Worm (Caenorhabditis elegans) whole organism, L3 larva: ENCODE results near the gene vha-14.

Experiments used
- R02D3.7 ChIP-seq: fragments of 150-350 bp; optimal IDR thresholded peaks from 2 replicates; lab custom pipeline; 2014; ENCODE audit warnings: missing biosample characterization, missing genetic modification characterization
- aly-2 ChIP-seq: fragments of 150-350 bp; optimal IDR thresholded peaks from 2 replicates; lab custom pipeline; 2014; ENCODE audit warnings: missing biosample characterization, missing genetic modification characterization
- ama-1 ChIP-seq: fragments of 150-350 bp; optimal IDR thresholded peaks from 2 replicates; lab custom pipeline; 2018
- ceh-16 ChIP-seq: sonication (generic microtip); optimal IDR thresholded peaks from 2 replicates; lab custom pipeline; 2017; ENCODE audit warnings: missing biosample characterization, missing genetic modification characterization
- ceh-28 ChIP-seq: fragments of 150-350 bp; optimal IDR thresholded peaks from 2 replicates; lab custom pipeline; 2014; ENCODE audit warnings: missing biosample characterization, missing genetic modification reagents, missing genetic modification characterization
- ceh-82 ChIP-seq: fragments of 150-350 bp; optimal IDR thresholded peaks from 2 replicates; lab custom pipeline; 2014; ENCODE audit warnings: missing biosample characterization, missing genetic modification characterization
- daf-12 ChIP-seq: fragments of 150-350 bp; optimal IDR thresholded peaks from 2 replicates; lab custom pipeline; 2014; ENCODE audit warnings: missing biosample characterization, missing genetic modification reagents, missing genetic modification characterization
- egl-5 ChIP-seq: fragments of 150-350 bp; optimal IDR thresholded peaks from 2 replicates; lab custom pipeline; 2017; ENCODE audit warnings: missing biosample characterization, missing genetic modification reagents, missing genetic modification characterization, inconsistent platforms
- elt-2 ChIP-seq: sonication (generic microtip); optimal IDR thresholded peaks from 2 replicates; lab custom pipeline; 2016; ENCODE audit warnings: missing genetic modification reagents, mild to moderate bottlenecking, missing genetic modification characterization, missing compliant biosample characterization
- eor-1 ChIP-seq, 2 experiments: fragments of 150-350 bp; optimal IDR thresholded peaks; 2 replicates each; lab custom pipeline; 2014 to 2018; ENCODE audit warnings: missing biosample characterization in 2 of 2, missing genetic modification characterization in 2 of 2
- fkh-10 ChIP-seq: sonication (generic microtip); optimal IDR thresholded peaks from 2 replicates; lab custom pipeline; 2017; ENCODE audit warnings: missing biosample characterization, missing genetic modification reagents, missing genetic modification characterization
- fkh-2 ChIP-seq: fragments of 150-350 bp; optimal IDR thresholded peaks from 2 replicates; lab custom pipeline; 2014; ENCODE audit warnings: missing biosample characterization, missing genetic modification reagents, missing genetic modification characterization
- fos-1 ChIP-seq: fragments of 150-350 bp; optimal IDR thresholded peaks from 2 replicates; lab custom pipeline; 2014; ENCODE audit warnings: missing biosample characterization, missing genetic modification characterization
- hmg-11 ChIP-seq: sonication (generic microtip); optimal IDR thresholded peaks from 2 replicates; lab custom pipeline; 2016; ENCODE audit warnings: missing genetic modification characterization, missing compliant biosample characterization
- jun-1 ChIP-seq: fragments of 150-350 bp; optimal IDR thresholded peaks from 2 replicates; lab custom pipeline; 2014; ENCODE audit warnings: missing biosample characterization, missing genetic modification reagents, missing genetic modification characterization
- lin-15B ChIP-seq: fragments of 150-350 bp; optimal IDR thresholded peaks from 2 replicates; lab custom pipeline; 2014; ENCODE audit warnings: missing biosample characterization, missing genetic modification characterization
- lin-39 ChIP-seq: fragments of 150-350 bp; optimal IDR thresholded peaks from 2 replicates; lab custom pipeline; 2018; ENCODE audit warnings: missing biosample characterization, missing genetic modification reagents, missing genetic modification characterization
- mml-1 ChIP-seq: fragments of 150-350 bp; sonication (generic microtip); optimal IDR thresholded peaks from 3 replicates; lab custom pipeline; 2014; ENCODE audit warnings: missing biosample characterization, missing genetic modification characterization
- nfya-1 ChIP-seq: sonication (generic microtip); optimal IDR thresholded peaks from 2 replicates; lab custom pipeline; 2017; ENCODE audit warnings: missing genetic modification characterization, mild to moderate bottlenecking, missing compliant biosample characterization, antibody characterized with exemption, moderate library complexity; ENCODE audit not compliant: insufficient read depth
- nhr-11 ChIP-seq: fragments of 150-350 bp; optimal IDR thresholded peaks from 2 replicates; lab custom pipeline; 2014; ENCODE audit warnings: missing biosample characterization, missing genetic modification characterization
- nhr-12 ChIP-seq: fragments of 150-350 bp; optimal IDR thresholded peaks from 2 replicates; lab custom pipeline; 2014; ENCODE audit warnings: missing biosample characterization, missing genetic modification characterization
- nhr-237 ChIP-seq: fragments of 150-350 bp; optimal IDR thresholded peaks from 2 replicates; lab custom pipeline; 2014; ENCODE audit warnings: missing biosample characterization, missing genetic modification characterization
- nhr-25 ChIP-seq: sonication (generic microtip); optimal IDR thresholded peaks from 2 replicates; lab custom pipeline; 2017; ENCODE audit warnings: missing biosample characterization, missing genetic modification characterization
- nhr-28 ChIP-seq: fragments of 150-350 bp; optimal IDR thresholded peaks from 2 replicates; lab custom pipeline; 2014; ENCODE audit warnings: missing biosample characterization, missing genetic modification characterization
- nhr-67 ChIP-seq: fragments of 150-350 bp; optimal IDR thresholded peaks from 2 replicates; lab custom pipeline; 2014; ENCODE audit warnings: missing biosample characterization, missing genetic modification characterization
- pha-4 ChIP-seq: fragments of 150-350 bp; optimal IDR thresholded peaks from 2 replicates; lab custom pipeline; 2014; ENCODE audit warnings: missing biosample characterization, missing genetic modification reagents, missing genetic modification characterization
- pqm-1 ChIP-seq: fragments of 150-350 bp; optimal IDR thresholded peaks from 2 replicates; lab custom pipeline; 2017; ENCODE audit warnings: missing biosample characterization, missing genetic modification characterization, inconsistent platforms
- sea-2 ChIP-seq: fragments of 150-350 bp; sonication (generic microtip); optimal IDR thresholded peaks from 4 replicates; lab custom pipeline; 2014; ENCODE audit warnings: missing biosample characterization, missing genetic modification reagents, missing genetic modification characterization
- skn-1 ChIP-seq: fragments of 150-350 bp; optimal IDR thresholded peaks from 2 replicates; lab custom pipeline; 2014; ENCODE audit warnings: missing biosample characterization, missing genetic modification characterization
- tbx-2 ChIP-seq: sonication (generic microtip); optimal IDR thresholded peaks from 2 replicates; lab custom pipeline; 2016; ENCODE audit warnings: mild to moderate bottlenecking, missing genetic modification characterization, missing compliant biosample characterization
- zag-1 ChIP-seq: fragments of 150-350 bp; optimal IDR thresholded peaks from 2 replicates; lab custom pipeline; 2014; ENCODE audit warnings: missing biosample characterization, missing genetic modification characterization
- ztf-11 ChIP-seq: fragments of 150-350 bp; optimal IDR thresholded peaks from 2 replicates; lab custom pipeline; 2014; ENCODE audit warnings: missing biosample characterization, missing genetic modification characterization

The vha-14 gene

DNA sequence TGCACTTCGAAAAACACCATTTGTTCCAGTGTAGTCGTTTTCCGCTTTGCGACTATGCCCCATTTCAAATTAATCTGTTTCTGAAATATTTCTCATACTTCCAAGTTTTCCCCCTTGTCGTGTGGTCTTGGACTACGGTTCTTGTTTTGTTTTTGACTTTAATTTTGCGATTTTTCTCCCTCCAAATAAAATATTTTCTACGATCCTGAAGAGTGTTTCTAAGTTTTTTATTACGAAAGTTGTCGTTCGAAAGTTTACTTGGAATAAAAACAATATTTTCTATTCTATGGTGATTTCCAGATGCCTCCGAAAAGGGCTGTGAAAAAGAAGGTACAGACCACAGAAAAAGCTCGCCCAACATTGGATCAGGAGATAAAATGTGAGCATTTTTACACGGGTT lies 40.0 kb upstream of the vha-14 start, which contains the start of gene tag-342:
tag-342 (plus strand) TSS at position 301 of the 400 bp plus-strand sequence.
- TF ChIP-seq sea-2 (GFP tag; lab: Kevin White, UChicago), result no peak
- TF ChIP-seq eor-1 (tag; optimal IDR thresholded peaks at IDR 0.05; lab: Kevin White, UChicago), result no peak
- no peak for TF ChIP-seq ceh-82 (tag; lab: Kevin White, UChicago)
- no peak for TF ChIP-seq fkh-2 (tag; lab: Kevin White, UChicago)
- TF ChIP-seq ceh-28, result no peak

DNA sequence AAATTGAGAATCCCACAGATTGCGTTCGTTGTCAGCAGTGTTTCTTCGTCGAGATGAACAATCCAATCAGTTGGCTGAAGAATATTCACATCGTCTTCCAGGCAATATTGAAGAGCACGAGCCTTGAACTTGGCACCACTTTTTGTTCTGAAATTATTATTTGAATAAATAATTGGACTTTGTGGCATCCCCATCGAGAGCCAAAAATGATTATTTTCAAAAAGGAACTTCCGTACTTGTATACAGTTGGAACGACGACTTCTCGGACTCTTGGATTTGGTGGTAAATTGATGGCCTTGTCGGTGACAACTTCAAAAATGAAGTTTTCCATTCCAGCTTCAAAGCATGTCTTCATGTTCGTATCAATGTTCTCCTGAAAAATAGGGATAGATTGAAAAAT lies 35.9 kb upstream of the vha-14 start:
- TF ChIP-seq nhr-25 (tag; lab: Kevin White, UChicago) (no peak), fkh-10 (GFP tag; lab: Kevin White, UChicago) (no peak), ceh-82 (tag; lab: Kevin White, UChicago) (no peak), hmg-11 (tag; lab: Kevin White, UChicago) (no peak), sea-2 (GFP tag; lab: Kevin White, UChicago) (no peak), fkh-2 (tag; lab: Kevin White, UChicago) (no peak), pqm-1 (tag; lab: Kevin White, UChicago) (no peak), aly-2 (tag; lab: Kevin White, UChicago) (no peak), egl-5 (tag; lab: Kevin White, UChicago) (no peak), nhr-28 (tag; lab: Kevin White, UChicago) (no peak), fos-1 (tag; lab: Kevin White, UChicago) (no peak)

DNA sequence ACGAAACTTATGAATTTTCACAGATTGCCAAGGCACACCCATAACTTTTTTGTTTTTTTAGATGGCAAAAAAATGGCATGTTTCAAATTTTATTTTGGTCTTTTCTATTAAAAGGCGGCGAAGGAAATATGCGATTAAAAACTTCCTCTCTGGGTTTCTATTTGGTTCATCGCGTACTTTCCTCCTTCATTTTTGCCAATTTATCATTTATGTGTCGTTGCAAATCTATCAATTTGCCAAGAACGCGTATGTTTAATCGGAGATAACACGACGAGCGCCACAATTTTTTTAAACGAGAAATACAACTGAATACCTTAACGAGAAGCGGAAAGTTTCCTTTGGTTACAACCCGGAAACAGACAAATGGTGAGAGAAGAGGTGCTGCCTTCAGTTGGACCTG lies 35.4 kb upstream of the vha-14 start:
- TF ChIP-seq elt-2 (tag; lab: Kevin White, UChicago) (peak; percentile 44), daf-12 (no peak)
- TF ChIP-seq, all 47 proteins: peak for 1

DNA sequence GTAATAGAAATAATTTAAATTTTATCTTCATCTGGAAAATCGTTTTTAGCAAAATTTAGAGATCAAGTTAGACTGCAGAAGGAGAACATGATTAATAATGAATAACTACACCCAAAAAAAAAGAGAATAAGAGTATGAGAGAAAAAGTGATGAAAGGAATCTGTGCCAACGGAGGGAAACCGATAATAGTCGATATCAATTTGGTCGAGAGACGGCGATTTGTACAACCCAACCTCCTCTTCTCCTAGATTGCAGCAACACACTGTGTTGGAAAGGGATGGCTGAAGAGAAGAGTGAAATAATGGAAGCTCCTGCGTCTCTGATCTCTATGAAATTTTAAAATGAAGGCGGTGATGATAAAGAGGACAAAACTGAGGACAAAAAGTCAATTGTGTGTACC lies 33.4 kb upstream of the vha-14 start:
- TF ChIP-seq nhr-11 (tag; lab: Kevin White, UChicago) (no peak), lin-39 (no peak), tbx-2 (no peak), nhr-25 (tag; lab: Kevin White, UChicago) (no peak), skn-1 (tag; lab: Kevin White, UChicago) (no peak), egl-5 (tag; lab: Kevin White, UChicago) (no peak), aly-2 (tag; lab: Kevin White, UChicago) (no peak), ceh-82 (tag; lab: Kevin White, UChicago) (no peak), sea-2 (GFP tag; lab: Kevin White, UChicago) (no peak), pqm-1 (tag; lab: Kevin White, UChicago) (peak; percentile 20), daf-12 (no peak), zag-1 (tag; lab: Kevin White, UChicago) (no peak), elt-2 (tag; lab: Kevin White, UChicago) (peak; percentile 77), nhr-12 (tag; lab: Kevin White, UChicago) (no peak), jun-1 (peak; percentile 85), ztf-11 (tag; lab: Kevin White, UChicago) (no peak), eor-1 (tag; optimal IDR thresholded peaks at IDR 0.05; lab: Kevin White, UChicago) (no peak)

DNA sequence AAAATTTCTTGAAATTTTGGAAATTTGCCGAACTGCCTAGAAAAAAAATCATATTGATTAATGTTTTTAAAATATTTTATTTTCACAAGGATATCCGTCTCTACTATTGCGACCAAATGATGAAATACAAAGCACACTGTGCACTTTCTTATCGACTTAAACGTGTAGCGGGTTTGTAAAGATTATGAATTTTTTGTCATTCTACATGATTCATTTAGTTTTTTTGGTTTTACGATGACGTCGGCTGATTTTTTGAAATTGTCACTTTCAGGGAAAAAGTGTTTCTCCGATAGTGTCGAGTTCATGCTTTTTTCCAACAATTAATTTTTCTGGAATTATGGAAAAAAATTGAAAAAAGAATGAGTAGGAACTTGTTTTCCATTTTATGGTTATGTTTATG lies 31.3 kb upstream of the vha-14 start:
- TF ChIP-seq nhr-67 (tag; lab: Kevin White, UChicago), result no peak
- no peak for TF ChIP-seq R02D3.7
- TF ChIP-seq pqm-1 (tag; lab: Kevin White, UChicago), result peak; percentile 17
- TF ChIP-seq mml-1, result no peak
- peak; percentile 18 for TF ChIP-seq elt-2 (tag; lab: Kevin White, UChicago)

DNA sequence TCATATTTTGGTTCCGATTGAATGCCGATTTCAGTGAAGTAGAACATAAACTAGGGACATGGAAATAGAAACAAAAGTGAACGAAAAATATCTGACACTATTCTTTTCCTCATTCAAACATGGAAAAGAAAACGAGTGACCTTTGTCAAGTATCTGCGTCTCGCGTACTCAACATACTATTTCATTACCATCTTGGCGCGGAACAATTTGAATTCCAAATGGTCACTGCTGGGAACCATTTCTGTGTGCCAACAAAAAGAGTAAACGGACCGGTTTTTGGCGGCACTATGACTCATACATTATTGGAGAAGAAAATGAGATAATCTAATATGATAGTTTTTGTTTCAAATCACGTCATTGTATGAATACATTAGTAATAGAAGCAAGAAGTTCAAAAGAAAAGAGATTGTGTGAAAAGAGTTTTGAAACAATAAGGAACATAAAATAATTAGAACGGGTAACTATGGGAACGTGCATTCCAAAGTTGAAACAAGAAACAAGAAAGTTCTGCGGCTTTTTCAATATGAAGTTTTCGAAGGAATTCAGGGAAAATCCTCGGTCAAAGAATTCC lies 25.4 kb upstream of the vha-14 start:
- TF ChIP-seq pha-4 (tag; lab: Kevin White, UChicago) (peak; percentile 18), nhr-25 (tag; lab: Kevin White, UChicago) (peak; percentile 53), nhr-237 (no peak)

DNA sequence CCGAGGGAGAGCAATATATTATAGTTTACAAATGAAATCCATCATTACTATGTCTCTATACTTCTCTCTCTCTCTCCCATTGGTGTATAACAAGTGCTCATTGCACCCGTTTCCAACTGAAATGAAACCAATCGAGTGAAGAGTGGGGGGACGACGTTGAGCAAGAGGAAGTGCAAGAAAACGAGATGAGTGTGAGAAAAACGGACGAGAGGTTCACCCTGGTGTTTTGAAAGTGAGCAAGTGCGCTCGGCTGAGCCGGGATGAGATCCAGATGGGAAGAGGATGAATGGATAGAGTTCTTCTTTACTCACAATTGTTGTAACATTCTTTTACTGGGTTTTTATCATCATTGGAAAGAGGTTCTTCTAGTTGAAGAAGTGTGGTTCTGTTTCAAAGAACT lies 24.2 kb upstream of the vha-14 start:
- TF ChIP-seq skn-1 (tag; lab: Kevin White, UChicago) (no peak), nfya-1 (peak; percentile 65), lin-15B (peak; percentile 57), ama-1 (no peak), lin-39 (peak; percentile 0), zag-1 (tag; lab: Kevin White, UChicago) (no peak), ceh-16 (tag; lab: Kevin White, UChicago) (no peak), nhr-25 (tag; lab: Kevin White, UChicago) (no peak)
- TF ChIP-seq, all 47 proteins: peak for 3
